Fruit fly (Drosophila melanogaster): ENCODE results near the gene CG11050.

CG11050 gene

dm6 chr2L:6561463-6562357 is 49.1 kb upstream of the CG11050 start, which contains the start of the genes Trmt6 and Ent2 (continued):
- peak; percentile 98 for TF ChIP-seq Awh (GFP tag; IDR thresholded peaks at IDR 0.05)
- peak; percentile 92 for TF ChIP-seq CG14710 (tag; optimal IDR thresholded peaks at IDR 0.05)
- peak; percentile 92 for TF ChIP-seq crc (GFP tag; optimal IDR thresholded peaks at IDR 0.05)
- peak; percentile 96 for TF ChIP-seq mirr (GFP tag; optimal IDR thresholded peaks at IDR 0.05)
- TF ChIP-seq sc (optimal IDR thresholded peaks at IDR 0.05), result no peak
- peak; percentile 78 for TF ChIP-seq sc (GFP tag; optimal IDR thresholded peaks at IDR 0.05)
- TF ChIP-seq schlank (tag; optimal IDR thresholded peaks at IDR 0.05), result peak; percentile 93
- TF ChIP-seq Nf-YA (GFP tag; IDR thresholded peaks at IDR 0.05), result peak; percentile 94
- TF ChIP-seq CG7786 (GFP tag; optimal IDR thresholded peaks at IDR 0.05), result peak; percentile 98
- peak; percentile 92 for TF ChIP-seq C15 (GFP tag; IDR thresholded peaks at IDR 0.05)
- TF ChIP-seq emc (GFP tag; optimal IDR thresholded peaks at IDR 0.05), result peak; percentile 94
- peak; percentile 95 for TF ChIP-seq CG30403 (GFP tag; optimal IDR thresholded peaks at IDR 0.05)
- TF ChIP-seq CG12236 (GFP tag; optimal IDR thresholded peaks at IDR 0.05), result peak; percentile 92
- TF ChIP-seq CG3407 (GFP tag; optimal IDR thresholded peaks at IDR 0.05), result peak; percentile 66
- TF ChIP-seq hb (GFP tag; IDR thresholded peaks at IDR 0.05; ENCODE audit: partially characterized antibody), result no peak
- no peak for TF ChIP-seq h (optimal IDR thresholded peaks at IDR 0.05)
- TF ChIP-seq Hsf (GFP tag; optimal IDR thresholded peaks at IDR 0.05), result peak; percentile 97
- TF ChIP-seq Gsc (GFP tag; IDR thresholded peaks at IDR 0.05), result peak; percentile 95
- no peak for TF ChIP-seq hkb (optimal IDR thresholded peaks at IDR 0.05)
- peak; percentile 95 for TF ChIP-seq hkb (GFP tag; IDR thresholded peaks at IDR 0.05)
- TF ChIP-seq Kr (GFP tag; optimal IDR thresholded peaks at IDR 0.05), result no peak
- peak; percentile 54 for TF ChIP-seq CG33557 (GFP tag; optimal IDR thresholded peaks at IDR 0.05)
- no peak for TF ChIP-seq lov (optimal IDR thresholded peaks at IDR 0.05)
- peak; percentile 98 for TF ChIP-seq lov (GFP tag; IDR thresholded peaks at IDR 0.05)
- TF ChIP-seq Hr39 (optimal IDR thresholded peaks at IDR 0.05), result no peak
- TF ChIP-seq esg (GFP tag; conservative IDR thresholded peaks at IDR 0.05), result peak; percentile 96
- TF ChIP-seq dmrt99B (tag; optimal IDR thresholded peaks at IDR 0.05), result peak; percentile 94
- peak; percentile 98 for TF ChIP-seq dysf (GFP tag; IDR thresholded peaks at IDR 0.05)
- TF ChIP-seq CG15696 (tag; optimal IDR thresholded peaks at IDR 0.05), result peak; percentile 83
- TF ChIP-seq Rx (GFP tag; IDR thresholded peaks at IDR 0.05), result peak; percentile 98
- TF ChIP-seq CG18262 (tag; optimal IDR thresholded peaks at IDR 0.05), result peak; percentile 93
- peak; percentile 99 for TF ChIP-seq vvl (GFP tag; IDR thresholded peaks at IDR 0.05)
- TF ChIP-seq CG10366 (GFP tag; IDR thresholded peaks at IDR 0.05), result peak; percentile 98
- peak; percentile 93 for TF ChIP-seq Ssrp (tag; optimal IDR thresholded peaks at IDR 0.05)
- TF ChIP-seq sqz (GFP tag; optimal IDR thresholded peaks at IDR 0.05), result peak; percentile 50
- TF ChIP-seq jing (GFP tag; optimal IDR thresholded peaks at IDR 0.05), result peak; percentile 93
- peak; percentile 31; the same call in 1 of the 2 replicates for TF ChIP-seq Bgb (GFP tag; IDR thresholded peaks at IDR 0.05; ENCODE audit: partially characterized antibody)
- peak; percentile 95 for TF ChIP-seq NfI (GFP tag; optimal IDR thresholded peaks at IDR 0.05)
- peak; percentile 91 for TF ChIP-seq aop (GFP tag; IDR thresholded peaks at IDR 0.05)
- peak; percentile 84 for TF ChIP-seq Vsx1 (GFP tag; optimal IDR thresholded peaks at IDR 0.05)
- no peak for TF ChIP-seq tna (GFP tag; IDR thresholded peaks at IDR 0.05; ENCODE audit: partially characterized antibody)
- peak; percentile 85 for TF ChIP-seq Bteb2 (GFP tag; optimal IDR thresholded peaks at IDR 0.05)
- TF ChIP-seq CG14860 (GFP tag; IDR thresholded peaks at IDR 0.05; ENCODE audit: partially characterized antibody), result no peak
- TF ChIP-seq Hand (GFP tag; optimal IDR thresholded peaks at IDR 0.05), result peak; percentile 85
- TF ChIP-seq CG17912 (GFP tag; optimal IDR thresholded peaks at IDR 0.05), result peak; percentile 78
- peak; percentile 98 for TF ChIP-seq CG1603 (tag; optimal IDR thresholded peaks at IDR 0.05)
- TF ChIP-seq CG10654 (GFP tag; optimal IDR thresholded peaks at IDR 0.05), result peak; percentile 95
- TF ChIP-seq Aef1 (GFP tag; IDR thresholded peaks at IDR 0.05), result peak; percentile 98
- peak; percentile 85 for TF ChIP-seq gsb-n (tag; optimal IDR thresholded peaks at IDR 0.05)
- TF ChIP-seq bowl (GFP tag; IDR thresholded peaks at IDR 0.05), result peak; percentile 94

Measured in whole organism, embryonic.